Fruit fly (Drosophila melanogaster) whole organism, embryonic: ENCODE results near the gene zen2.

Source experiments
- Abd-B ChIP-seq: fragments of 200-800 bp; sonication (Bioruptor generic); optimal IDR thresholded peaks from 2 replicates; lab custom pipeline; 2018; ENCODE audit warnings: missing biosample characterization, mild to moderate bottlenecking, missing genetic modification characterization, moderate library complexity
- Blimp-1 ChIP-seq: fragments of 200-800 bp; sonication (Bioruptor generic); optimal IDR thresholded peaks from 3 replicates; lab custom pipeline; 2018; ENCODE audit warnings: missing biosample characterization, missing genetic modification characterization, mild to moderate bottlenecking, moderate library complexity, missing genetic modification reagents
- CG10654 ChIP-seq: fragments of 200-800 bp; sonication (Bioruptor generic); optimal IDR thresholded peaks from 2 replicates; lab custom pipeline; 2016; ENCODE audit warnings: missing biosample characterization, missing genetic modification characterization
- CG12659 ChIP-seq: fragments of 200-800 bp; sonication (Bioruptor generic); optimal IDR thresholded peaks from 3 replicates; lab custom pipeline; 2017; ENCODE audit warnings: mild to moderate bottlenecking, missing biosample characterization, missing genetic modification reagents, missing genetic modification characterization
- CG13775 ChIP-seq: fragments of 200-800 bp; sonication (Bioruptor generic); optimal IDR thresholded peaks from 3 replicates; lab custom pipeline; 2017; ENCODE audit warnings: missing biosample characterization, mild to moderate bottlenecking, missing genetic modification characterization
- CG14710 ChIP-seq: fragments of 200-800 bp; sonication (Bioruptor generic); optimal IDR thresholded peaks from 3 replicates; lab custom pipeline; 2019; ENCODE audit warnings: missing biosample characterization, mild to moderate bottlenecking, missing genetic modification characterization, moderate library complexity
- CG15696 ChIP-seq: fragments of 200-800 bp; sonication (Bioruptor generic); optimal IDR thresholded peaks from 2 replicates; lab custom pipeline; 2019; ENCODE audit warnings: missing biosample characterization, mild to moderate bottlenecking, missing genetic modification characterization, moderate library complexity
- CG1647 ChIP-seq: fragments of 200-800 bp; sonication (Bioruptor generic); optimal IDR thresholded peaks from 3 replicates; lab custom pipeline; 2016; ENCODE audit warnings: missing biosample characterization, missing genetic modification characterization
- CG3407 ChIP-seq: fragments of 200-800 bp; sonication (Bioruptor generic); optimal IDR thresholded peaks from 2 replicates; lab custom pipeline; 2018; ENCODE audit warnings: missing biosample characterization, mild to moderate bottlenecking, missing genetic modification characterization
- CG4404 ChIP-seq: fragments of 200-800 bp; sonication (Bioruptor generic); IDR thresholded peaks from 2 replicates; pipeline ENCODE4 v1.3.6; 2022; ENCODE audit warnings: missing biosample characterization, missing genetic modification characterization
- CG4707 ChIP-seq: fragments of 200-800 bp; sonication (Bioruptor generic); optimal IDR thresholded peaks from 2 replicates; lab custom pipeline; 2018; ENCODE audit warnings: missing biosample characterization, mild to moderate bottlenecking, missing genetic modification characterization, moderate library complexity
- CG7357 ChIP-seq: fragments of 200-800 bp; sonication (Bioruptor generic); IDR thresholded peaks from 3 replicates; pipeline ENCODE4 v1.3.6; 2022; ENCODE audit warnings: missing biosample characterization, missing genetic modification characterization
- CG7987 ChIP-seq: fragments of 200-800 bp; sonication (Bioruptor generic); optimal IDR thresholded peaks from 2 replicates; lab custom pipeline; 2018; ENCODE audit warnings: missing biosample characterization, mild to moderate bottlenecking, missing genetic modification characterization, moderate library complexity
- CG8944 ChIP-seq: fragments of 200-800 bp; sonication (Bioruptor generic); optimal IDR thresholded peaks from 3 replicates; lab custom pipeline; 2016; ENCODE audit warnings: missing biosample characterization, missing genetic modification characterization
- CHES-1-like ChIP-seq: fragments of 200-800 bp; sonication (Bioruptor generic); optimal IDR thresholded peaks from 2 replicates; lab custom pipeline; 2016; ENCODE audit warnings: missing biosample characterization, missing genetic modification characterization
- Dad ChIP-seq: fragments of 200-800 bp; sonication (Bioruptor generic); optimal IDR thresholded peaks from 3 replicates; lab custom pipeline; 2016; ENCODE audit warnings: missing biosample characterization, missing genetic modification characterization
- Fer3 ChIP-seq: fragments of 200-800 bp; sonication (Bioruptor generic); optimal IDR thresholded peaks from 2 replicates; lab custom pipeline; 2018; ENCODE audit warnings: missing biosample characterization, mild to moderate bottlenecking, missing genetic modification characterization, moderate library complexity
- Hey ChIP-seq: fragments of 200-800 bp; sonication (Bioruptor generic); optimal IDR thresholded peaks from 3 replicates; lab custom pipeline; 2018; ENCODE audit warnings: missing biosample characterization, mild to moderate bottlenecking, missing genetic modification characterization
- Hmx ChIP-seq: fragments of 200-800 bp; sonication (Bioruptor generic); optimal IDR thresholded peaks from 2 replicates; lab custom pipeline; 2016; ENCODE audit warnings: missing biosample characterization, missing genetic modification characterization
- Hr39 ChIP-seq: fragments of >200 bp; optimal IDR thresholded peaks from 2 replicates; lab custom pipeline; 2017
- Lpt ChIP-seq: fragments of >200 bp; optimal IDR thresholded peaks from 2 replicates; lab custom pipeline; 2018; ENCODE audit warnings: missing biosample characterization, missing genetic modification characterization
- MBD-R2 ChIP-seq: fragments of 200-800 bp; sonication (Bioruptor generic); IDR thresholded peaks from 2 replicates; pipeline ENCODE4 v1.3.6; 2022; ENCODE audit warnings: missing biosample characterization, missing genetic modification characterization
- Max ChIP-seq: fragments of 200-800 bp; sonication (Bioruptor generic); optimal IDR thresholded peaks from 2 replicates; lab custom pipeline; 2016; ENCODE audit warnings: missing biosample characterization, mild to moderate bottlenecking, missing genetic modification characterization
- Med ChIP-seq: fragments of 200-800 bp; sonication (Bioruptor generic); peaks from one replicate; lab custom pipeline; 2016; ENCODE audit warnings: missing biosample characterization, missing genetic modification characterization, mild to moderate bottlenecking, inconsistent platforms, moderate library complexity
- Nf-YC ChIP-seq: fragments of 200-800 bp; optimal IDR thresholded peaks from 3 replicates; lab custom pipeline; 2019; ENCODE audit warnings: missing biosample characterization, mild to moderate bottlenecking, missing genetic modification characterization, moderate library complexity
- Oaz ChIP-seq: fragments of 200-800 bp; sonication (Bioruptor generic); IDR thresholded peaks from 2 replicates; pipeline ENCODE4 v1.3.6; 2022; ENCODE audit warnings: missing biosample characterization, missing genetic modification characterization
- Sox100B ChIP-seq: fragments of 200-800 bp; sonication (Bioruptor generic); optimal IDR thresholded peaks from 3 replicates; lab custom pipeline; 2018; ENCODE audit warnings: missing biosample characterization, mild to moderate bottlenecking, missing genetic modification characterization
- Sox102F ChIP-seq: fragments of 200-800 bp; sonication (Bioruptor generic); optimal IDR thresholded peaks from 2 replicates; lab custom pipeline; 2018; ENCODE audit warnings: missing biosample characterization, mild to moderate bottlenecking, missing genetic modification characterization, moderate library complexity
- ash1 ChIP-seq: fragments of 200-800 bp; sonication (Bioruptor generic); optimal IDR thresholded peaks from 2 replicates; lab custom pipeline; 2018; ENCODE audit warnings: missing biosample characterization, mild to moderate bottlenecking, missing genetic modification characterization
- bbx ChIP-seq: fragments of 200-800 bp; sonication (Bioruptor generic); IDR thresholded peaks from 2 replicates; pipeline ENCODE4 v1.3.6; 2022; ENCODE audit warnings: missing biosample characterization, missing genetic modification characterization; ENCODE audit not compliant: partially characterized antibody
- bigmax ChIP-seq: fragments of 200-800 bp; sonication (Bioruptor generic); optimal IDR thresholded peaks from 2 replicates; lab custom pipeline; 2018; ENCODE audit warnings: missing biosample characterization, mild to moderate bottlenecking, missing genetic modification characterization
- cwo ChIP-seq: fragments of 200-800 bp; sonication (Bioruptor generic); optimal IDR thresholded peaks from 3 replicates; lab custom pipeline; 2017; ENCODE audit warnings: missing biosample characterization, missing genetic modification characterization, mild to moderate bottlenecking, moderate library complexity, missing genetic modification reagents
- danr ChIP-seq: fragments of 200-800 bp; sonication (Bioruptor generic); IDR thresholded peaks from 2 replicates; pipeline ENCODE4 v1.3.6; 2022; ENCODE audit warnings: missing biosample characterization, missing genetic modification characterization
- dpn ChIP-seq, 2 experiments: fragments of 200-800 bp; sonication (Bioruptor generic); optimal IDR thresholded peaks; 3 replicates each; lab custom pipeline; 2016; ENCODE audit warnings: missing biosample characterization in 2 of 2, missing genetic modification characterization in 2 of 2
- esg ChIP-seq: fragments of 200-800 bp; sonication (Bioruptor generic); conservative IDR thresholded peaks from 2 replicates; pipeline ENCODE4 v1.3.6; 2022; ENCODE audit warnings: missing biosample characterization, missing genetic modification characterization
- gem ChIP-seq: fragments of 200-800 bp; sonication (Bioruptor generic); optimal IDR thresholded peaks from 2 replicates; lab custom pipeline; 2019; ENCODE audit warnings: missing biosample characterization, mild to moderate bottlenecking, missing genetic modification characterization, moderate library complexity
- hkb ChIP-seq, 2 experiments: fragments of 200-800 bp in 1 of 2; fragments of >200 bp in 1 of 2; sonication (Bioruptor generic) in 1 of 2; IDR thresholded peaks in 1 of 2; optimal IDR thresholded peaks in 1 of 2; 2 replicates each; pipeline versions ENCODE4 v1.3.6 to Lab custom; 2017 to 2022; ENCODE audit warnings: missing biosample characterization in 1 of 2, missing genetic modification characterization in 1 of 2
- inv ChIP-seq: fragments of 200-800 bp; sonication (Bioruptor generic); IDR thresholded peaks from 2 replicates; pipeline ENCODE4 v1.3.6; 2022; ENCODE audit warnings: missing biosample characterization, missing genetic modification characterization; ENCODE audit not compliant: partially characterized antibody
- kni ChIP-seq: fragments of 200-800 bp; sonication (Bioruptor generic); optimal IDR thresholded peaks from 3 replicates; lab custom pipeline; 2017; ENCODE audit warnings: mild to moderate bottlenecking, missing biosample characterization, missing genetic modification reagents, missing genetic modification characterization
- luna ChIP-seq: fragments of 200-800 bp; sonication (Bioruptor generic); optimal IDR thresholded peaks from 2 replicates; lab custom pipeline; 2016; ENCODE audit warnings: missing biosample characterization, missing genetic modification characterization
- nerfin-1 ChIP-seq: fragments of 200-800 bp; sonication (Bioruptor generic); optimal IDR thresholded peaks from 3 replicates; lab custom pipeline; 2019; ENCODE audit warnings: missing biosample characterization, mild to moderate bottlenecking, missing genetic modification characterization, moderate library complexity
- pita ChIP-seq: fragments of 200-800 bp; sonication (Bioruptor generic); optimal IDR thresholded peaks from 2 replicates; lab custom pipeline; 2017; ENCODE audit warnings: missing biosample characterization, mild to moderate bottlenecking, missing genetic modification characterization
- pnt ChIP-seq: fragments of 200-800 bp; sonication (Bioruptor generic); optimal IDR thresholded peaks from 3 replicates; lab custom pipeline; 2016; ENCODE audit warnings: missing biosample characterization, missing genetic modification characterization
- pros ChIP-seq: fragments of 200-800 bp; sonication (Bioruptor generic); optimal IDR thresholded peaks from 3 replicates; lab custom pipeline; 2019; ENCODE audit warnings: missing biosample characterization, mild to moderate bottlenecking, missing genetic modification characterization, moderate library complexity
- seq ChIP-seq: fragments of 200-800 bp; sonication (Bioruptor generic); IDR thresholded peaks from 2 replicates; pipeline ENCODE4 v1.3.6; 2022; ENCODE audit warnings: missing biosample characterization, missing genetic modification characterization
- so ChIP-seq: fragments of 200-800 bp; sonication (Bioruptor generic); IDR thresholded peaks from 3 replicates; pipeline ENCODE4 v1.3.6; 2022; ENCODE audit warnings: missing biosample characterization, missing genetic modification characterization
- tll ChIP-seq, 2 experiments: fragments of 200-800 bp in 1 of 2; fragments of >200 bp in 1 of 2; sonication (Bioruptor generic) in 1 of 2; optimal IDR thresholded peaks; 2 replicates each; lab custom pipeline; 2017 to 2019; ENCODE audit warnings: missing biosample characterization in 2 of 2, missing genetic modification characterization in 2 of 2, mild to moderate bottlenecking in 1 of 2, moderate library complexity in 1 of 2
- zfh1 ChIP-seq: fragments of 200-800 bp; sonication (Bioruptor generic); IDR thresholded peaks from 3 replicates; pipeline ENCODE4 v1.3.6; 2022; ENCODE audit warnings: missing biosample characterization, missing genetic modification characterization

The zen2 gene

DNA sequence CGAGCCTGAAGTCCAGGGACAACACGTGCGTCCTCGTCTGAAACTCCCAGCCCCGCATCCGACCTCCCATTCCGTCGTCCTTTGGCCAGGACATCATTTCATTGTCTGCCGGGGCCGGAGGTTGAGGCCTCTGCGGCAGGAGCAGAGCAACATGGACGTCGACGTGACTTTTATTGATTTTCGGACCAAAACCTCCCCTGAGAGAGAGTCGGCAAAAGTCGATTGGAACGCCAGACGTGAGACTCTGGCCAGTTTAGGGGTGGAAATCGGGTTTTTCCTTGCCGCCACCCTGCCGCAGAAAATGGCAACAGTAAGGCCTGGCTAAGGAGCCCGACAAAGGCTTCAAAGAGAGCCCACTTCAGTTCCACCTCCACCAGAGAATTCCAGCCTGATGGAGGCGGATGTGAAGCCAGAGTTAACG lies 22.2 kb upstream of the zen2 start (continued):
- TF ChIP-seq Nf-YC (peak; percentile 53), Dad (no peak), kni (GFP tag; lab: Kevin White, UChicago) (peak; percentile 15), pros (GFP tag; lab: Kevin White, UChicago) (peak; percentile 87), Hey (tag; lab: Kevin White, UChicago) (peak; percentile 71), seq (GFP tag; lab: Robert Waterston, UW) (peak; percentile 90), CG12659 (GFP tag; lab: Kevin White, UChicago) (no peak), tll (GFP tag; optimal IDR thresholded peaks at IDR 0.05; lab: Kevin White, UChicago) (peak in 1 of 2 experiments; percentile 36), Med (peak; percentile 85), Hr39 (no peak), nerfin-1 (tag; lab: Kevin White, UChicago) (peak; percentile 71), Sox102F (GFP tag; lab: Kevin White, UChicago) (no peak), CG1647 (GFP tag; lab: Kevin White, UChicago) (no peak), cwo (GFP tag; lab: Kevin White, UChicago) (peak; percentile 65)
- TF ChIP-seq, all 482 proteins: peak for 27

DNA sequence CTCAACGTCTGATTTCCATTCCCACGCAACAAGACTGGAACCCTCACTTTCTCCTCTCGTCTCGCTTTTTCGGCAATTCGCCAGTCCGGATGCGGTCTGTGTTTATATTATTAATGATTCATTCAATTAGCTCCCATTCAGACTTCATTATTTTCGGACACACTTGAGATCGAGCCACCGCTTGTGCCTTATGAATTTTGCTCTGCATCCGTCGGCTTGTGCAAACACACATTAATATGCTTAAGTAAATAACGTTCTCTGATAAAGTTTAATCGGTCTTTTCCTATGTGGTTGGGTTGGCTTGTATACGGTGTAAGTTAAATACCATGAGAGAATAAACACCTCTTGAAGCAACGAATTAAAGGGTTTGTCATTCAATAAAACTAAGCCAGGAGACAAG lies 20.9 kb upstream of the zen2 start:
- TF ChIP-seq CHES-1-like (GFP tag; lab: Kevin White, UChicago) (no peak), danr (GFP tag; lab: Robert Waterston, UW) (no peak), CG8944 (GFP tag; lab: Kevin White, UChicago) (no peak), CG4707 (GFP tag; lab: Kevin White, UChicago) (peak; percentile 33), pnt (GFP tag; lab: Kevin White, UChicago) (no peak), Fer3 (tag; lab: Kevin White, UChicago) (peak; percentile 12), CG14710 (tag; lab: Kevin White, UChicago) (peak; percentile 22), Abd-B (GFP tag; lab: Kevin White, UChicago) (no peak), CG4404 (no peak), Oaz (no peak), Sox100B (GFP tag; lab: Kevin White, UChicago) (peak; percentile 23), ash1 (GFP tag; lab: Kevin White, UChicago) (no peak), gem (tag; lab: Kevin White, UChicago) (peak; percentile 16), MBD-R2 (no peak), nerfin-1 (tag; lab: Kevin White, UChicago) (peak; percentile 11), so (GFP tag; lab: Robert Waterston, UW) (0 out of 3 replicates have a peak, but pooled peaks have one; percentile 28), hkb (optimal IDR thresholded peaks at IDR 0.05; lab: Kevin White, UChicago) (no peak), hkb (GFP tag; IDR thresholded peaks at IDR 0.05; lab: Robert Waterston, UW) (peak; percentile 29; the same call in 1 of the 2 replicates), zfh1 (GFP tag; lab: Robert Waterston, UW) (0 out of 3 replicates have a peak, but pooled peaks have one; percentile 20), bigmax (GFP tag; lab: Kevin White, UChicago) (no peak), CG3407 (GFP tag; lab: Kevin White, UChicago) (peak; percentile 15), CG7987 (GFP tag; lab: Kevin White, UChicago) (peak; percentile 31), pros (GFP tag; lab: Kevin White, UChicago) (no peak), Hmx (GFP tag; lab: Kevin White, UChicago) (no peak), pita (GFP tag; lab: Kevin White, UChicago) (no peak), inv (GFP tag; lab: Robert Waterston, UW) (no peak), Blimp-1 (GFP tag; lab: Kevin White, UChicago) (peak; percentile 29), dpn (GFP tag; optimal IDR thresholded peaks at IDR 0.05; lab: Kevin White, UChicago) (no peak), CG15696 (tag; lab: Kevin White, UChicago) (peak; percentile 43), Dad (no peak), luna (GFP tag; lab: Kevin White, UChicago) (no peak), CG13775 (GFP tag; lab: Kevin White, UChicago) (no peak), esg (no peak), CG7357 (GFP tag; lab: Robert Waterston, UW) (no peak), Lpt (GFP tag; lab: Kevin White, UChicago) (no peak), CG10654 (GFP tag; lab: Kevin White, UChicago) (peak; percentile 16), bbx (GFP tag; lab: Robert Waterston, UW) (no peak), Max (GFP tag; lab: Kevin White, UChicago) (no peak)
